Worm (Caenorhabditis elegans): ENCODE data around the gene K08B5.2.

ce11 chrX:16548290-16548689 lies 5.4 kb downstream of the K08B5.2 start:
- TF ChIP-seq ceh-2 (tag; optimal IDR thresholded peaks at IDR 0.05) (no peak), fkh-6 (tag; optimal IDR thresholded peaks at IDR 0.05) (no peak), eyg-1 (tag; optimal IDR thresholded peaks at IDR 0.05) (no peak), nhr-11 (tag; optimal IDR thresholded peaks at IDR 0.05) (no peak), ets-4 (tag; optimal IDR thresholded peaks at IDR 0.05) (no peak), nfya-1 (tag; optimal IDR thresholded peaks at IDR 0.05) (no peak), ama-1 (optimal IDR thresholded peaks at IDR 0.05) (no peak), pha-4 (tag; optimal IDR thresholded peaks at IDR 0.05) (no peak), K02D7.2 (tag; optimal IDR thresholded peaks at IDR 0.05) (no peak), pax-1 (tag; optimal IDR thresholded peaks at IDR 0.05) (no peak), syd-9 (tag; optimal IDR thresholded peaks at IDR 0.05) (no peak), pqm-1 (tag; optimal IDR thresholded peaks at IDR 0.05) (no peak)

Measured in whole organism, late embryonic.